Fruit fly (Drosophila melanogaster): Measurements from ENCODE around the gene pst.

DNA sequence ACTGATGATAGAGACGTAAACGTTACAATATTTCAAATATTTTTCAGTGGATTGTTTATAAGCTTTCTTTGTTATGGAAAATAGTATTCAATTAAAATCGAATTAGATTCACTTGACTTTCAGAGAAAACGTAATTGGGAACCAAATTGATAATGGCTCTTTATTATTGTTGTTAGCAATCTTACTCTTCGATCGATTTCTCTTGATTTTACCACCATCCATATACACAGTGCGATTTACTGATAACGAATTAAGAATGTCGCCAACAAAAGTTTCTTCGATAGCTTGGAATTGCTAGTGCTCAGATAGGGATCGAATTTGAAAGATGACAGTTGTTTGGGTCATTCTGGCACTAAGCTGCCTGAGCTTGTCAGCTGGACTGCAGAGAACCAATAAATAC lies 39.7 kb upstream of the pst start, which contains the start of gene CG18417:
- no peak for TF ChIP-seq psq (optimal IDR thresholded peaks at IDR 0.05)
- TF ChIP-seq EcR (GFP tag; optimal IDR thresholded peaks at IDR 0.05) = no peak

Measured in whole organism.